Fruit fly (Drosophila melanogaster) whole organism, embryonic: ENCODE measurements around the gene CheA75a.

Experiments used
- BEAF-32 ChIP-seq: fragments of 200-800 bp; sonication (Bioruptor generic); optimal IDR thresholded peaks from 3 replicates; lab custom pipeline; 2017; ENCODE audit warnings: missing biosample characterization, missing genetic modification characterization, mild to moderate bottlenecking, moderate library complexity, missing genetic modification reagents
- CG10979 ChIP-seq: fragments of 200-800 bp; sonication (Bioruptor generic); optimal IDR thresholded peaks from 2 replicates; lab custom pipeline; 2018; ENCODE audit warnings: missing biosample characterization, mild to moderate bottlenecking, missing genetic modification characterization, moderate library complexity
- CG11696 ChIP-seq: fragments of 200-800 bp; sonication (Bioruptor generic); IDR thresholded peaks from 2 replicates; pipeline ENCODE4 v1.3.6; 2022; ENCODE audit warnings: missing biosample characterization, missing genetic modification characterization
- CG12071 ChIP-seq: fragments of 200-800 bp; sonication (Bioruptor generic); optimal IDR thresholded peaks from 3 replicates; lab custom pipeline; 2018; ENCODE audit warnings: missing biosample characterization, mild to moderate bottlenecking, missing genetic modification characterization
- CG12104 ChIP-seq: fragments of 200-800 bp; sonication (Bioruptor generic); optimal IDR thresholded peaks from 3 replicates; lab custom pipeline; 2016; ENCODE audit warnings: missing biosample characterization, missing genetic modification characterization
- CG12155 ChIP-seq: fragments of 200-800 bp; sonication (Bioruptor generic); optimal IDR thresholded peaks from 3 replicates; lab custom pipeline; 2016; ENCODE audit warnings: missing biosample characterization, missing genetic modification characterization
- CG12391 ChIP-seq: fragments of 200-800 bp; sonication (Bioruptor generic); optimal IDR thresholded peaks from 3 replicates; lab custom pipeline; 2018; ENCODE audit warnings: missing biosample characterization, mild to moderate bottlenecking, missing genetic modification characterization, moderate library complexity
- CG12744 ChIP-seq: fragments of 200-800 bp; sonication (Bioruptor generic); optimal IDR thresholded peaks from 2 replicates; lab custom pipeline; 2016; ENCODE audit warnings: missing biosample characterization, missing genetic modification characterization
- CG13775 ChIP-seq: fragments of 200-800 bp; sonication (Bioruptor generic); optimal IDR thresholded peaks from 3 replicates; lab custom pipeline; 2017; ENCODE audit warnings: missing biosample characterization, mild to moderate bottlenecking, missing genetic modification characterization
- CG18599 ChIP-seq: fragments of 200-800 bp; sonication (Bioruptor generic); optimal IDR thresholded peaks from 3 replicates; lab custom pipeline; 2017; ENCODE audit warnings: missing biosample characterization, missing genetic modification characterization, mild to moderate bottlenecking, moderate library complexity, missing genetic modification reagents
- CG2202 ChIP-seq: fragments of 200-800 bp; sonication (Bioruptor generic); optimal IDR thresholded peaks from 2 replicates; lab custom pipeline; 2018; ENCODE audit warnings: missing biosample characterization, mild to moderate bottlenecking, missing genetic modification characterization
- CG31388 ChIP-seq: fragments of 200-800 bp; sonication (Bioruptor generic); optimal IDR thresholded peaks from 2 replicates; lab custom pipeline; 2016; ENCODE audit warnings: missing biosample characterization, missing genetic modification characterization
- CG5180 ChIP-seq: fragments of 200-800 bp; sonication (Bioruptor generic); optimal IDR thresholded peaks from 3 replicates; lab custom pipeline; 2017; ENCODE audit warnings: missing biosample characterization, missing genetic modification characterization, mild to moderate bottlenecking, moderate library complexity, missing genetic modification reagents
- CG6254 ChIP-seq: fragments of 200-800 bp; sonication (Bioruptor generic); optimal IDR thresholded peaks from 3 replicates; lab custom pipeline; 2017; ENCODE audit warnings: mild to moderate bottlenecking, missing biosample characterization, missing genetic modification reagents, missing genetic modification characterization
- CG8924 ChIP-seq: fragments of 200-800 bp; optimal IDR thresholded peaks from 3 replicates; lab custom pipeline; 2019; ENCODE audit warnings: missing biosample characterization, mild to moderate bottlenecking, missing genetic modification characterization, moderate library complexity
- CTCF ChIP-seq: fragments of 200-800 bp; sonication (Bioruptor generic); optimal IDR thresholded peaks from 2 replicates; lab custom pipeline; 2017; ENCODE audit warnings: missing biosample characterization, mild to moderate bottlenecking, missing genetic modification characterization, moderate library complexity
- CkIIα-i1 ChIP-seq: fragments of 200-800 bp; sonication (Bioruptor generic); IDR thresholded peaks from 2 replicates; pipeline ENCODE4 v1.3.6; 2022; ENCODE audit warnings: missing biosample characterization, missing genetic modification characterization
- Dip3 ChIP-seq: fragments of 200-800 bp; sonication (Bioruptor generic); optimal IDR thresholded peaks from 3 replicates; lab custom pipeline; 2016; ENCODE audit warnings: missing biosample characterization, missing genetic modification characterization
- GATAe ChIP-seq: fragments of 200-800 bp; sonication (Bioruptor generic); conservative IDR thresholded peaks from 2 replicates; pipeline ENCODE4 v1.3.6; 2022; ENCODE audit warnings: missing biosample characterization, missing genetic modification characterization
- H15 ChIP-seq: fragments of 200-800 bp; sonication (Bioruptor generic); IDR thresholded peaks from 3 replicates; pipeline ENCODE4 v1.3.6; 2022; ENCODE audit warnings: missing biosample characterization, missing genetic modification characterization
- Hsf ChIP-seq: fragments of 200-800 bp; sonication (Bioruptor generic); optimal IDR thresholded peaks from 3 replicates; lab custom pipeline; 2016; ENCODE audit warnings: missing biosample characterization, missing genetic modification characterization
- Lpt ChIP-seq: fragments of >200 bp; optimal IDR thresholded peaks from 2 replicates; lab custom pipeline; 2018; ENCODE audit warnings: missing biosample characterization, missing genetic modification characterization
- Mrtf ChIP-seq: fragments of 200-800 bp; sonication (Bioruptor generic); IDR thresholded peaks from 3 replicates; pipeline ENCODE4 v1.3.6; 2022; ENCODE audit warnings: missing biosample characterization, missing genetic modification characterization
- NK7.1 ChIP-seq: fragments of 200-800 bp; sonication (Bioruptor generic); optimal IDR thresholded peaks from 3 replicates; lab custom pipeline; 2016; ENCODE audit warnings: missing biosample characterization, missing genetic modification characterization
- Nf-YB ChIP-seq: fragments of 200-800 bp; sonication (Bioruptor generic); optimal IDR thresholded peaks from 3 replicates; lab custom pipeline; 2019; ENCODE audit warnings: missing biosample characterization, mild to moderate bottlenecking, missing genetic modification characterization, moderate library complexity
- Nf-YC ChIP-seq: fragments of 200-800 bp; optimal IDR thresholded peaks from 3 replicates; lab custom pipeline; 2019; ENCODE audit warnings: missing biosample characterization, mild to moderate bottlenecking, missing genetic modification characterization, moderate library complexity
- NfI ChIP-seq: fragments of 200-800 bp; sonication (Bioruptor generic); optimal IDR thresholded peaks from 3 replicates; lab custom pipeline; 2018; ENCODE audit warnings: missing biosample characterization, mild to moderate bottlenecking, missing genetic modification characterization, moderate library complexity
- Optix ChIP-seq: fragments of 200-800 bp; sonication (Bioruptor generic); IDR thresholded peaks from 3 replicates; pipeline ENCODE4 v1.3.6; 2022; ENCODE audit warnings: missing biosample characterization, missing genetic modification characterization
- Rx ChIP-seq: fragments of 200-800 bp; sonication (Bioruptor generic); IDR thresholded peaks from 2 replicates; pipeline ENCODE4 v1.3.6; 2022; ENCODE audit warnings: missing biosample characterization, missing genetic modification characterization
- al ChIP-seq: fragments of 200-800 bp; sonication (Bioruptor generic); IDR thresholded peaks from 2 replicates; pipeline ENCODE4 v1.3.6; 2022; ENCODE audit warnings: missing biosample characterization, missing genetic modification characterization
- ash1 ChIP-seq: fragments of 200-800 bp; sonication (Bioruptor generic); optimal IDR thresholded peaks from 2 replicates; lab custom pipeline; 2018; ENCODE audit warnings: missing biosample characterization, mild to moderate bottlenecking, missing genetic modification characterization
- bigmax ChIP-seq: fragments of 200-800 bp; sonication (Bioruptor generic); optimal IDR thresholded peaks from 2 replicates; lab custom pipeline; 2018; ENCODE audit warnings: missing biosample characterization, mild to moderate bottlenecking, missing genetic modification characterization
- cas ChIP-seq: fragments of 200-800 bp; sonication (Bioruptor generic); IDR thresholded peaks from 2 replicates; pipeline ENCODE4 v1.3.6; 2022; ENCODE audit warnings: missing biosample characterization, missing genetic modification characterization
- cato ChIP-seq: fragments of 200-800 bp; sonication (Bioruptor generic); optimal IDR thresholded peaks from 2 replicates; lab custom pipeline; 2016; ENCODE audit warnings: missing biosample characterization, missing genetic modification characterization, borderline replicate concordance
- caup ChIP-seq: fragments of 200-800 bp; sonication (Bioruptor generic); optimal IDR thresholded peaks from 3 replicates; lab custom pipeline; 2017; ENCODE audit warnings: missing biosample characterization, mild to moderate bottlenecking, missing genetic modification characterization, moderate library complexity; ENCODE audit not compliant: severe bottlenecking
- chif ChIP-seq, 2 experiments: fragments of 200-800 bp; sonication (Bioruptor generic); optimal IDR thresholded peaks; 3 replicates each; lab custom pipeline; 2016; ENCODE audit warnings: missing biosample characterization in 2 of 2, missing genetic modification characterization in 2 of 2
- crc ChIP-seq: fragments of 200-800 bp; sonication (Bioruptor generic); optimal IDR thresholded peaks from 2 replicates; lab custom pipeline; 2016; ENCODE audit warnings: missing biosample characterization, missing genetic modification characterization
- dm ChIP-seq: fragments of 200-800 bp; sonication (Bioruptor generic); optimal IDR thresholded peaks from 3 replicates; lab custom pipeline; 2016; ENCODE audit warnings: missing biosample characterization, missing genetic modification characterization
- gem ChIP-seq: fragments of 200-800 bp; sonication (Bioruptor generic); optimal IDR thresholded peaks from 2 replicates; lab custom pipeline; 2019; ENCODE audit warnings: missing biosample characterization, mild to moderate bottlenecking, missing genetic modification characterization, moderate library complexity
- gt ChIP-seq: fragments of 200-800 bp; sonication (Bioruptor generic); IDR thresholded peaks from 2 replicates; pipeline ENCODE4 v1.3.6; 2022; ENCODE audit warnings: missing biosample characterization, missing genetic modification characterization
- h ChIP-seq: fragments of >200 bp; optimal IDR thresholded peaks from 2 replicates; lab custom pipeline; 2017
- hth ChIP-seq: fragments of >200 bp; optimal IDR thresholded peaks from 2 replicates; lab custom pipeline; 2017; ENCODE audit warnings: inconsistent platforms
- inv ChIP-seq: fragments of 200-800 bp; sonication (Bioruptor generic); IDR thresholded peaks from 2 replicates; pipeline ENCODE4 v1.3.6; 2022; ENCODE audit warnings: missing biosample characterization, missing genetic modification characterization; ENCODE audit not compliant: partially characterized antibody
- lola ChIP-seq, 3 experiments: fragments of >200 bp in 2 of 3; fragments of 200-800 bp in 1 of 3; sonication (Bioruptor generic) in 1 of 3; optimal IDR thresholded peaks; 2 replicates each; lab custom pipeline; 2017 to 2019; ENCODE audit warnings: missing biosample characterization in 3 of 3, missing genetic modification characterization in 3 of 3, mild to moderate bottlenecking in 1 of 3, moderate library complexity in 1 of 3
- nerfin-2 ChIP-seq: fragments of 200-800 bp; sonication (Bioruptor generic); IDR thresholded peaks from 2 replicates; pipeline ENCODE4 v1.3.6; 2022; ENCODE audit warnings: missing biosample characterization, missing genetic modification characterization; ENCODE audit not compliant: partially characterized antibody
- oc ChIP-seq: fragments of 200-800 bp; sonication (Bioruptor generic); optimal IDR thresholded peaks from 2 replicates; lab custom pipeline; 2018; ENCODE audit warnings: missing biosample characterization, mild to moderate bottlenecking, missing genetic modification characterization, moderate library complexity
- onecut ChIP-seq: fragments of 200-800 bp; sonication (Bioruptor generic); IDR thresholded peaks from 2 replicates; pipeline ENCODE4 v1.3.6; 2022; ENCODE audit warnings: missing biosample characterization, missing genetic modification characterization
- sens ChIP-seq: fragments of 200-800 bp; sonication (Bioruptor generic); peaks from one replicate; lab custom pipeline; 2016; ENCODE audit warnings: missing biosample characterization, missing genetic modification characterization
- tap ChIP-seq: fragments of 200-800 bp; optimal IDR thresholded peaks from 3 replicates; lab custom pipeline; 2019; ENCODE audit warnings: missing biosample characterization, mild to moderate bottlenecking, missing genetic modification characterization, moderate library complexity
- trh ChIP-seq: fragments of 200-800 bp; sonication (Bioruptor generic); optimal IDR thresholded peaks from 2 replicates; lab custom pipeline; 2016; ENCODE audit warnings: missing biosample characterization, missing genetic modification characterization
- zen2 ChIP-seq: fragments of 200-800 bp; sonication (Bioruptor generic); IDR thresholded peaks from 3 replicates; pipeline ENCODE4 v1.3.6; 2022; ENCODE audit warnings: missing biosample characterization, missing genetic modification characterization; ENCODE audit not compliant: partially characterized antibody
- zfh1 ChIP-seq: fragments of 200-800 bp; sonication (Bioruptor generic); IDR thresholded peaks from 3 replicates; pipeline ENCODE4 v1.3.6; 2022; ENCODE audit warnings: missing biosample characterization, missing genetic modification characterization

Gene CheA75a

DNA sequence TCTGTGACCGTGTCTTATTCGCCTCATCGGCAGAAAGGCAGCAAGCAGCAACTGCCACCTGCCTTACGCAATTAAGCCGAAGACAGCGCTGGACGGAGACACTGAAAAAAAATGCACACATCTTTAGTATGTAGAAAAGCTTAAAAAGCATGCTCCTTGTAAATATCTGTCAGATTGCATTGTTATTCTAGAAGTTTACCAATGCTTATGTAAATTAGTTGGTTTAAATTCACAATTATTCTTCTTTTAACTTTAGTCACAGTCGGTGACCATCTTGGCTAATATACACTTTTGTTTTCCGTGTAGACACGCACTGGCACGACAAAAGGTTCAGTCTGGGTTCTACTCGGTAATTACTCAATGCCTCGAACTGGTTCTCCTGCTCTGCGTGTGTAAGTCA is 36.2 kb upstream of the CheA75a start (continued):
- TF ChIP-seq nerfin-2 (no peak), GATAe (GFP tag; lab: Robert Waterston, UW) (no peak), cato (peak; percentile 19), CG18599 (GFP tag; lab: Kevin White, UChicago) (peak; percentile 53), tap (tag; lab: Kevin White, UChicago) (peak; percentile 17), Optix (GFP tag; lab: Robert Waterston, UW) (0 out of 3 replicates have a peak, but pooled peaks have one; percentile 38), trh (GFP tag; lab: Kevin White, UChicago) (no peak), zen2 (GFP tag; lab: Robert Waterston, UW) (no peak), inv (GFP tag; lab: Robert Waterston, UW) (no peak), al (GFP tag; lab: Robert Waterston, UW) (no peak), Rx (GFP tag; lab: Robert Waterston, UW) (no peak), CG11696 (GFP tag; lab: Robert Waterston, UW) (no peak), crc (GFP tag; lab: Kevin White, UChicago) (peak; percentile 35), CG10979 (peak; percentile 81), CG31388 (GFP tag; lab: Kevin White, UChicago) (no peak), CG5180 (no peak), Nf-YC (tag; lab: Kevin White, UChicago) (no peak), dm (no peak), ash1 (GFP tag; lab: Kevin White, UChicago) (no peak), CTCF (GFP tag; lab: Kevin White, UChicago) (no peak), CG12071 (GFP tag; lab: Kevin White, UChicago) (no peak), hth (lab: Kevin White, UChicago) (no peak), Lpt (GFP tag; lab: Kevin White, UChicago) (no peak), CG13775 (GFP tag; lab: Kevin White, UChicago) (peak; percentile 43), caup (GFP tag; lab: Kevin White, UChicago) (peak; percentile 32), onecut (GFP tag; lab: Robert Waterston, UW) (peak; percentile 45; the same call in 1 of the 2 replicates), CG12391 (tag; lab: Kevin White, UChicago) (peak; percentile 52), H15 (GFP tag; lab: Robert Waterston, UW) (0 out of 3 replicates have a peak, but pooled peaks have one; percentile 45), cas (GFP tag; lab: Robert Waterston, UW) (no peak), CG12155 (GFP tag; lab: Kevin White, UChicago) (peak; percentile 27), h (lab: Kevin White, UChicago) (no peak), BEAF-32 (GFP tag; lab: Kevin White, UChicago) (no peak), CG6254 (GFP tag; lab: Kevin White, UChicago) (peak; percentile 62), CG8924 (tag; lab: Kevin White, UChicago) (peak; percentile 53), gt (GFP tag; lab: Robert Waterston, UW) (no peak), NfI (GFP tag; lab: Kevin White, UChicago) (peak; percentile 34), Hsf (GFP tag; lab: Kevin White, UChicago) (peak; percentile 36), CG2202 (tag; lab: Kevin White, UChicago) (peak; percentile 70), Mrtf (GFP tag; lab: Robert Waterston, UW) (no peak), CkIIα-i1 (GFP tag; lab: Robert Waterston, UW) (no peak), Nf-YB (GFP tag; lab: Kevin White, UChicago) (peak; percentile 12), CG12104 (GFP tag; lab: Kevin White, UChicago) (no peak), NK7.1 (GFP tag; lab: Kevin White, UChicago) (no peak), Dip3 (no peak), chif (GFP tag; optimal IDR thresholded peaks at IDR 0.05; lab: Kevin White, UChicago) (peak; percentile 20 to 70), zfh1 (peak; percentile 65), oc (no peak), sens (GFP tag; lab: Kevin White, UChicago) (peak; percentile 92), CG12744 (GFP tag; lab: Kevin White, UChicago) (no peak), gem (tag; lab: Kevin White, UChicago) (peak; percentile 73), bigmax (no peak), lola (GFP tag; optimal IDR thresholded peaks at IDR 0.05; lab: Kevin White, UChicago) (peak in 1 of 3 experiments; percentile 78)
